Worm (Caenorhabditis elegans) whole organism, L2 larva: Measurements from ENCODE around the gene C08B6.3.

Experiments used
- F13H6.1 ChIP-seq: sonication (generic microtip); optimal IDR thresholded peaks from 2 replicates; lab custom pipeline; 2016; ENCODE audit warnings: missing genetic modification characterization, missing compliant biosample characterization
- blmp-1 ChIP-seq: sonication (generic microtip); optimal IDR thresholded peaks from 2 replicates; lab custom pipeline; 2017; ENCODE audit warnings: missing genetic modification characterization, mild to moderate bottlenecking, missing compliant biosample characterization, antibody characterized with exemption, moderate library complexity; ENCODE audit not compliant: insufficient read depth
- ceh-82 ChIP-seq: fragments of 150-350 bp; optimal IDR thresholded peaks from 2 replicates; lab custom pipeline; 2014; ENCODE audit warnings: missing biosample characterization, missing genetic modification characterization
- dmd-4 ChIP-seq: sonication (generic microtip); optimal IDR thresholded peaks from 2 replicates; lab custom pipeline; 2017; ENCODE audit warnings: missing biosample characterization, missing genetic modification characterization
- elt-3 ChIP-seq: sonication (generic microtip); optimal IDR thresholded peaks from 2 replicates; lab custom pipeline; 2017; ENCODE audit warnings: missing biosample characterization, missing genetic modification characterization
- fos-1 ChIP-seq: fragments of 150-350 bp; optimal IDR thresholded peaks from 2 replicates; lab custom pipeline; 2014; ENCODE audit warnings: missing biosample characterization, missing genetic modification characterization
- gmeb-1 ChIP-seq: fragments of 150-350 bp; optimal IDR thresholded peaks from 2 replicates; lab custom pipeline; 2014; ENCODE audit warnings: missing biosample characterization, missing genetic modification characterization
- lin-13 ChIP-seq: fragments of 150-350 bp; optimal IDR thresholded peaks from 2 replicates; lab custom pipeline; 2014; ENCODE audit warnings: missing biosample characterization, missing genetic modification reagents, missing genetic modification characterization
- lin-39 ChIP-seq: fragments of 150-350 bp; optimal IDR thresholded peaks from 2 replicates; lab custom pipeline; 2014; ENCODE audit warnings: missing biosample characterization, missing genetic modification reagents, missing genetic modification characterization
- nhr-10 ChIP-seq: sonication (generic microtip); optimal IDR thresholded peaks from 2 replicates; lab custom pipeline; 2017; ENCODE audit warnings: missing biosample characterization, missing genetic modification characterization
- snpc-4 ChIP-seq: fragments of 150-350 bp; optimal IDR thresholded peaks from 2 replicates; lab custom pipeline; 2014; ENCODE audit warnings: missing biosample characterization, missing genetic modification characterization
- unc-39 ChIP-seq: fragments of 150-350 bp; optimal IDR thresholded peaks from 2 replicates; lab custom pipeline; 2014; ENCODE audit warnings: missing biosample characterization, missing genetic modification characterization
- unc-62 ChIP-seq: fragments of 150-350 bp; optimal IDR thresholded peaks from 2 replicates; lab custom pipeline; 2014; ENCODE audit warnings: missing biosample characterization, missing genetic modification reagents, missing genetic modification characterization

- TF ChIP-seq dmd-4 (tag; lab: Kevin White, UChicago) (no peak), snpc-4 (tag; lab: Kevin White, UChicago) (no peak), gmeb-1 (tag; lab: Kevin White, UChicago) (no peak), fos-1 (tag; lab: Kevin White, UChicago) (no peak), blmp-1 (tag; lab: Kevin White, UChicago) (no peak), unc-39 (tag; lab: Kevin White, UChicago) (no peak), unc-62 (GFP tag; lab: Kevin White, UChicago) (no peak), elt-3 (tag; lab: Kevin White, UChicago) (no peak), lin-13 (GFP tag; lab: Kevin White, UChicago) (no peak), lin-39 (no peak), ceh-82 (tag; lab: Kevin White, UChicago) (no peak), nhr-10 (tag; lab: Kevin White, UChicago) (no peak), F13H6.1 (no peak)
These were observed 30.5 kb downstream of the C08B6.3 start, which contains the start of gene nhr-205 for ce11 chrV:10081636-10082035.
